Fruit fly (Drosophila melanogaster) whole organism, embryonic: ENCODE results near the gene CG31823.

Experiments
- Ada2b ChIP-seq: fragments of 200-800 bp; sonication (Bioruptor generic); IDR thresholded peaks from 2 replicates; pipeline ENCODE4 v1.3.6; 2022; ENCODE audit warnings: missing biosample characterization, missing genetic modification characterization
- Atf6 ChIP-seq: fragments of 200-800 bp; sonication (Bioruptor generic); IDR thresholded peaks from 2 replicates; pipeline ENCODE4 v1.3.6; 2022; ENCODE audit warnings: missing biosample characterization, missing genetic modification characterization
- Bteb2 ChIP-seq: fragments of 200-800 bp; sonication (Bioruptor generic); optimal IDR thresholded peaks from 2 replicates; lab custom pipeline; 2016; ENCODE audit warnings: missing biosample characterization, missing genetic modification characterization
- CG11504 ChIP-seq: fragments of 200-800 bp; sonication (Bioruptor generic); optimal IDR thresholded peaks from 3 replicates; lab custom pipeline; 2019; ENCODE audit warnings: missing biosample characterization, mild to moderate bottlenecking, missing genetic modification characterization, moderate library complexity
- CG12071 ChIP-seq: fragments of 200-800 bp; sonication (Bioruptor generic); optimal IDR thresholded peaks from 3 replicates; lab custom pipeline; 2018; ENCODE audit warnings: missing biosample characterization, mild to moderate bottlenecking, missing genetic modification characterization
- CG13287 ChIP-seq: fragments of 200-800 bp; sonication (Bioruptor generic); IDR thresholded peaks from 2 replicates; pipeline ENCODE4 v1.3.6; 2022; ENCODE audit warnings: missing biosample characterization, missing genetic modification characterization; ENCODE audit not compliant: partially characterized antibody
- CG13424 ChIP-seq: fragments of 200-800 bp; sonication (Bioruptor generic); optimal IDR thresholded peaks from 2 replicates; lab custom pipeline; 2019; ENCODE audit warnings: missing biosample characterization, mild to moderate bottlenecking, missing genetic modification characterization, moderate library complexity
- CG16863 ChIP-seq: fragments of 200-800 bp; sonication (Bioruptor generic); optimal IDR thresholded peaks from 3 replicates; lab custom pipeline; 2016; ENCODE audit warnings: missing biosample characterization, missing genetic modification characterization
- CG18262 ChIP-seq: fragments of 200-800 bp; optimal IDR thresholded peaks from 3 replicates; lab custom pipeline; 2019; ENCODE audit warnings: missing biosample characterization, mild to moderate bottlenecking, missing genetic modification characterization, moderate library complexity
- CG2116 ChIP-seq: fragments of 200-800 bp; sonication (Bioruptor generic); optimal IDR thresholded peaks from 3 replicates; lab custom pipeline; 2018; ENCODE audit warnings: missing biosample characterization, mild to moderate bottlenecking, missing genetic modification characterization
- CG31365 ChIP-seq: fragments of 200-800 bp; sonication (Bioruptor generic); optimal IDR thresholded peaks from 2 replicates; lab custom pipeline; 2018; ENCODE audit warnings: missing biosample characterization, mild to moderate bottlenecking, missing genetic modification characterization
- CG32767 ChIP-seq: fragments of 200-800 bp; sonication (Bioruptor generic); IDR thresholded peaks from 2 replicates; pipeline ENCODE4 v1.3.6; 2022; ENCODE audit warnings: missing biosample characterization, missing genetic modification characterization
- CG33557 ChIP-seq: fragments of 200-800 bp; sonication (Bioruptor generic); optimal IDR thresholded peaks from 2 replicates; lab custom pipeline; 2019; ENCODE audit warnings: missing biosample characterization, mild to moderate bottlenecking, missing genetic modification characterization, moderate library complexity
- CG3838 ChIP-seq: fragments of 200-800 bp; sonication (Bioruptor generic); optimal IDR thresholded peaks from 3 replicates; lab custom pipeline; 2016; ENCODE audit warnings: missing biosample characterization, missing genetic modification characterization
- CG4282 ChIP-seq: fragments of 200-800 bp; sonication (Bioruptor generic); optimal IDR thresholded peaks from 2 replicates; lab custom pipeline; 2016; ENCODE audit warnings: missing biosample characterization, missing genetic modification characterization
- CG4424 ChIP-seq: fragments of 200-800 bp; sonication (Bioruptor generic); optimal IDR thresholded peaks from 3 replicates; lab custom pipeline; 2016; ENCODE audit warnings: missing biosample characterization, missing genetic modification characterization
- CG5180 ChIP-seq: fragments of 200-800 bp; sonication (Bioruptor generic); optimal IDR thresholded peaks from 3 replicates; lab custom pipeline; 2017; ENCODE audit warnings: missing biosample characterization, missing genetic modification characterization, mild to moderate bottlenecking, moderate library complexity, missing genetic modification reagents
- CG6272 ChIP-seq: fragments of 200-800 bp; sonication (Bioruptor generic); IDR thresholded peaks from 2 replicates; pipeline ENCODE4 v1.3.6; 2022; ENCODE audit warnings: missing biosample characterization, missing genetic modification characterization
- CG6683 ChIP-seq: fragments of 200-800 bp; sonication (Bioruptor generic); optimal IDR thresholded peaks from 2 replicates; lab custom pipeline; 2017; ENCODE audit warnings: missing biosample characterization, mild to moderate bottlenecking, missing genetic modification characterization, missing genetic modification reagents
- CG7963 ChIP-seq: fragments of 200-800 bp; sonication (Bioruptor generic); IDR thresholded peaks from 3 replicates; pipeline ENCODE4 v1.3.6; 2022; ENCODE audit warnings: missing biosample characterization, missing genetic modification characterization; ENCODE audit not compliant: partially characterized antibody
- Chrac-16 ChIP-seq: fragments of 200-800 bp; sonication (Bioruptor generic); optimal IDR thresholded peaks from 3 replicates; lab custom pipeline; 2016; ENCODE audit warnings: missing biosample characterization, missing genetic modification characterization
- D19B ChIP-seq: fragments of 200-800 bp; sonication (Bioruptor generic); optimal IDR thresholded peaks from 2 replicates; lab custom pipeline; 2017; ENCODE audit warnings: missing biosample characterization, mild to moderate bottlenecking, missing genetic modification characterization
- Dref ChIP-seq: fragments of 200-800 bp; sonication (Bioruptor generic); IDR thresholded peaks from 2 replicates; pipeline ENCODE4 v1.3.6; 2022; ENCODE audit warnings: missing biosample characterization, missing genetic modification characterization
- H2.0 ChIP-seq: fragments of 200-800 bp; sonication (Bioruptor generic); IDR thresholded peaks from 2 replicates; pipeline ENCODE4 v1.3.6; 2022; ENCODE audit warnings: missing biosample characterization, missing genetic modification characterization
- HLH3B ChIP-seq: fragments of 200-800 bp; sonication (Bioruptor generic); IDR thresholded peaks from 2 replicates; pipeline ENCODE4 v1.3.6; 2022; ENCODE audit warnings: missing biosample characterization, missing genetic modification characterization
- Hmx ChIP-seq: fragments of 200-800 bp; sonication (Bioruptor generic); optimal IDR thresholded peaks from 2 replicates; lab custom pipeline; 2016; ENCODE audit warnings: missing biosample characterization, missing genetic modification characterization
- Meics ChIP-seq: fragments of 200-800 bp; sonication (Bioruptor generic); optimal IDR thresholded peaks from 2 replicates; lab custom pipeline; 2017; ENCODE audit warnings: missing biosample characterization, mild to moderate bottlenecking, missing genetic modification characterization
- Myb ChIP-seq: fragments of 200-800 bp; sonication (Bioruptor generic); optimal IDR thresholded peaks from 2 replicates; lab custom pipeline; 2016; ENCODE audit warnings: missing biosample characterization, missing genetic modification characterization
- NfI ChIP-seq: fragments of 200-800 bp; sonication (Bioruptor generic); optimal IDR thresholded peaks from 3 replicates; lab custom pipeline; 2018; ENCODE audit warnings: missing biosample characterization, mild to moderate bottlenecking, missing genetic modification characterization, moderate library complexity
- Rfx ChIP-seq: fragments of 200-800 bp; sonication (Bioruptor generic); IDR thresholded peaks from 2 replicates; pipeline ENCODE4 v1.3.6; 2022; ENCODE audit warnings: missing biosample characterization, missing genetic modification characterization
- br ChIP-seq: fragments of >200 bp; optimal IDR thresholded peaks from 2 replicates; lab custom pipeline; 2017
- bsh ChIP-seq, 2 experiments: fragments of 200-800 bp; sonication (Bioruptor generic); optimal IDR thresholded peaks; 2 replicates each; lab custom pipeline; 2017 to 2018; ENCODE audit warnings: mild to moderate bottlenecking in 2 of 2, missing biosample characterization in 2 of 2, missing genetic modification characterization in 2 of 2, moderate library complexity in 1 of 2
- cg ChIP-seq: fragments of 200-800 bp; sonication (Bioruptor generic); optimal IDR thresholded peaks from 3 replicates; lab custom pipeline; 2019; ENCODE audit warnings: missing biosample characterization, mild to moderate bottlenecking, missing genetic modification characterization, moderate library complexity
- chm ChIP-seq: fragments of 200-800 bp; sonication (Bioruptor generic); IDR thresholded peaks from 2 replicates; pipeline ENCODE4 v1.3.6; 2022; ENCODE audit warnings: missing biosample characterization, missing genetic modification characterization
- crol ChIP-seq: fragments of 200-800 bp; sonication (Bioruptor generic); IDR thresholded peaks from 2 replicates; pipeline ENCODE4 v1.3.6; 2022; ENCODE audit warnings: missing biosample characterization, missing genetic modification characterization
- dati ChIP-seq: fragments of 200-800 bp; sonication (Bioruptor generic); IDR thresholded peaks from 2 replicates; pipeline ENCODE4 v1.3.6; 2022; ENCODE audit warnings: missing biosample characterization, missing genetic modification characterization
- eve ChIP-seq, 2 experiments: fragments of >200 bp; optimal IDR thresholded peaks; 2 replicates each; lab custom pipeline; 2017; ENCODE audit warnings: missing biosample characterization in 2 of 2, missing genetic modification characterization in 2 of 2
- gcm2 ChIP-seq: fragments of 200-800 bp; sonication (Bioruptor generic); optimal IDR thresholded peaks from 2 replicates; lab custom pipeline; 2016; ENCODE audit warnings: missing biosample characterization, missing genetic modification characterization
- gfzf ChIP-seq: fragments of 200-800 bp; sonication (Bioruptor generic); optimal IDR thresholded peaks from 2 replicates; lab custom pipeline; 2016; ENCODE audit warnings: missing biosample characterization, mild to moderate bottlenecking, missing genetic modification characterization, moderate library complexity
- hb ChIP-seq: fragments of 200-800 bp; sonication (Bioruptor generic); IDR thresholded peaks from 3 replicates; pipeline ENCODE4 v1.3.6; 2022; ENCODE audit warnings: missing biosample characterization, missing genetic modification characterization; ENCODE audit not compliant: partially characterized antibody
- her ChIP-seq: fragments of 200-800 bp; sonication (Bioruptor generic); optimal IDR thresholded peaks from 2 replicates; lab custom pipeline; 2016; ENCODE audit warnings: missing biosample characterization, missing genetic modification characterization
- insv ChIP-seq, 2 experiments: fragments of 200-800 bp; sonication (Bioruptor generic); optimal IDR thresholded peaks; 3 replicates each; lab custom pipeline; 2016 to 2018; ENCODE audit warnings: missing biosample characterization in 2 of 2, missing genetic modification characterization in 2 of 2
- lmd ChIP-seq: fragments of 200-800 bp; sonication (Bioruptor generic); IDR thresholded peaks from 2 replicates; pipeline ENCODE4 v1.3.6; 2022; ENCODE audit warnings: missing biosample characterization, missing genetic modification characterization
- lov ChIP-seq, 2 experiments: fragments of 200-800 bp in 1 of 2; fragments of >200 bp in 1 of 2; sonication (Bioruptor generic) in 1 of 2; IDR thresholded peaks in 1 of 2; optimal IDR thresholded peaks in 1 of 2; 2 replicates in 1 of 2; 3 replicates in 1 of 2; pipeline versions ENCODE4 v1.3.6 to Lab custom; 2017 to 2022; ENCODE audit warnings: missing biosample characterization in 1 of 2, missing genetic modification characterization in 1 of 2
- psq ChIP-seq: fragments of 200-800 bp; sonication (Bioruptor generic); optimal IDR thresholded peaks from 2 replicates; lab custom pipeline; 2017; ENCODE audit warnings: missing biosample characterization, missing genetic modification characterization
- tap ChIP-seq: fragments of 200-800 bp; optimal IDR thresholded peaks from 3 replicates; lab custom pipeline; 2019; ENCODE audit warnings: missing biosample characterization, mild to moderate bottlenecking, missing genetic modification characterization, moderate library complexity
- tll ChIP-seq, 2 experiments: fragments of 200-800 bp in 1 of 2; fragments of >200 bp in 1 of 2; sonication (Bioruptor generic) in 1 of 2; optimal IDR thresholded peaks; 2 replicates each; lab custom pipeline; 2017 to 2019; ENCODE audit warnings: missing biosample characterization in 2 of 2, missing genetic modification characterization in 2 of 2, mild to moderate bottlenecking in 1 of 2, moderate library complexity in 1 of 2
- vvl ChIP-seq: fragments of 200-800 bp; sonication (Bioruptor generic); IDR thresholded peaks from 2 replicates; pipeline ENCODE4 v1.3.6; 2022; ENCODE audit warnings: missing biosample characterization, missing genetic modification characterization
- zf30C ChIP-seq: fragments of 200-800 bp; sonication (Bioruptor generic); optimal IDR thresholded peaks from 3 replicates; lab custom pipeline; 2018; ENCODE audit warnings: missing biosample characterization, mild to moderate bottlenecking, missing genetic modification characterization

The CG31823 gene

DNA sequence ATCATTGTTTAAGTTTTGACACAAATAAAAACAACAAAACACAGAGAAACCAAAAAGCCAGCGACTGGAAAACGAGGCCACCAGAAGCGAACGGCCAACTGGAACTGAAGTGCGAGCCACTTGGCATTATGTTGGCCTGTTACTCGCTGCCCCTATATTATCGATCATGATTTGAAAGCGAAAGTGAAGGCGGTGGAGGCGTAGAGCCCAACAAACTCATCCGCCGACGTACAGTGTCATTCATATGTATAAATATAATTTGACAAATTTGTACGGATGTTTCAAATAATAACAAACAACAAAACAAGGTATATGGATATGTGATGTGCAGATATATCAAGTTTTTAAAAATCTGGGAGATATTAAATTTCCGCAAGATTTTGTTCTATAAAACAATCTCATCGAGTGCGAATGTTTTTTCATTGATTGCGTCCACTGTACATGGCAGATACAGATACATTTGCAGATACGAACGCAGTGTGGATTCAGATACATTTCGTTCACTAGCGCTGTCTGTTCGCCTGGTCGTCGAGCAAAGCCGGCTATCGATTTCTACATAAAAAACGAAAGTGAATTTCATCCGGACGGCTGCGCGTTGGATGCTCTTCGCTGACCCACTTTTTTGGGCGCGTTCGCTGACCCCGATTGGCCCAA, 10.7 kb upstream of the CG31823 start (continued):
- peak; percentile 95 for TF ChIP-seq Meics (GFP tag; lab: Kevin White, UChicago)
- peak; percentile 95 for TF ChIP-seq Chrac-16 (GFP tag; lab: Kevin White, UChicago)
- no peak for TF ChIP-seq gfzf (GFP tag; lab: Kevin White, UChicago)
- TF ChIP-seq CG16863 (GFP tag; lab: Kevin White, UChicago) = peak; percentile 97
- peak; percentile 89 for TF ChIP-seq CG3838
- TF ChIP-seq vvl (GFP tag; lab: Robert Waterston, UW) = peak; percentile 97
- TF ChIP-seq chm (GFP tag; lab: Robert Waterston, UW) = peak; percentile 96
- TF ChIP-seq CG5180 (GFP tag; lab: Kevin White, UChicago) = peak; percentile 85
- peak; percentile 91 for TF ChIP-seq tap
- peak; percentile 92 for TF ChIP-seq CG6272 (GFP tag; lab: Robert Waterston, UW)
- peak; percentile 85 for TF ChIP-seq Myb (GFP tag; lab: Kevin White, UChicago)
- TF ChIP-seq psq (GFP tag; lab: Kevin White, UChicago) = peak; percentile 87
- TF ChIP-seq hb (GFP tag; lab: Robert Waterston, UW) = peak; percentile 36; the same call in 1 of the 3 replicates
- TF ChIP-seq eve (GFP tag; optimal IDR thresholded peaks at IDR 0.05; lab: Kevin White, UChicago) = peak in 1 of 2 experiments; percentile 98
- TF ChIP-seq CG12071 (GFP tag; lab: Kevin White, UChicago) = peak; percentile 94
- TF ChIP-seq tll (GFP tag; optimal IDR thresholded peaks at IDR 0.05; lab: Kevin White, UChicago) = no peak
- no peak; the same call in 1 of the 2 replicates for TF ChIP-seq CG13287 (GFP tag; lab: Robert Waterston, UW)
- TF ChIP-seq Hmx (GFP tag; lab: Kevin White, UChicago) = peak; percentile 75
- TF ChIP-seq Ada2b (GFP tag; lab: Robert Waterston, UW) = peak; percentile 93
- peak; percentile 94 for TF ChIP-seq NfI (GFP tag; lab: Kevin White, UChicago)
- TF ChIP-seq CG7963 (GFP tag; lab: Robert Waterston, UW) = no peak
- peak; percentile 62 to 64 for TF ChIP-seq insv (GFP tag; optimal IDR thresholded peaks at IDR 0.05; lab: Kevin White, UChicago)
- TF ChIP-seq CG33557 (GFP tag; lab: Kevin White, UChicago) = peak; percentile 90
- peak; percentile 96 for TF ChIP-seq Bteb2 (GFP tag; lab: Kevin White, UChicago)
- TF ChIP-seq gcm2 (GFP tag; lab: Kevin White, UChicago) = peak; percentile 95
- peak; percentile 8; the same call in 1 of the 2 replicates for TF ChIP-seq crol
- TF ChIP-seq CG13424 (tag; lab: Kevin White, UChicago) = peak; percentile 97
- no peak for TF ChIP-seq br
- no peak for TF ChIP-seq zf30C
- TF ChIP-seq dati (GFP tag; lab: Robert Waterston, UW) = peak; percentile 85; the same call in 1 of the 2 replicates
- peak; percentile 97 for TF ChIP-seq H2.0
- TF ChIP-seq CG4424 = peak; percentile 96
- TF ChIP-seq Atf6 = peak; percentile 96
- no peak for TF ChIP-seq lov (optimal IDR thresholded peaks at IDR 0.05; lab: Kevin White, UChicago)
- TF ChIP-seq lov (GFP tag; IDR thresholded peaks at IDR 0.05; lab: Robert Waterston, UW) = peak; percentile 87; the same call in 2 of the 3 replicates
- peak; percentile 95 for TF ChIP-seq Rfx (GFP tag; lab: Robert Waterston, UW)
- peak; percentile 95 for TF ChIP-seq HLH3B (GFP tag; lab: Robert Waterston, UW)
- TF ChIP-seq cg (GFP tag; lab: Kevin White, UChicago) = peak; percentile 54
- TF ChIP-seq CG18262 (tag; lab: Kevin White, UChicago) = peak; percentile 97
- TF ChIP-seq her (GFP tag; lab: Kevin White, UChicago) = peak; percentile 94
- TF ChIP-seq D19B (GFP tag; lab: Kevin White, UChicago) = peak; percentile 81
- TF ChIP-seq CG2116 (GFP tag; lab: Kevin White, UChicago) = peak; percentile 84
- peak; percentile 69 to 98 for TF ChIP-seq bsh (GFP tag; optimal IDR thresholded peaks at IDR 0.05; lab: Kevin White, UChicago)
- TF ChIP-seq lmd (GFP tag; lab: Robert Waterston, UW) = peak; percentile 97
- TF ChIP-seq CG4282 (GFP tag; lab: Kevin White, UChicago) = peak; percentile 90
- TF ChIP-seq Dref (GFP tag; lab: Robert Waterston, UW) = no peak
- peak; percentile 95 for TF ChIP-seq CG11504 (tag; lab: Kevin White, UChicago)
- peak; percentile 97 for TF ChIP-seq CG32767 (GFP tag; lab: Robert Waterston, UW)
- TF ChIP-seq CG31365 (tag; lab: Kevin White, UChicago) = peak; percentile 80
- peak; percentile 82 for TF ChIP-seq CG6683 (GFP tag; lab: Kevin White, UChicago)
